Fruit fly (Drosophila melanogaster) whole organism, embryonic: ENCODE results near the gene Gk1.

Source experiments
- Abd-B ChIP-seq: fragments of 200-800 bp; sonication (Bioruptor generic); optimal IDR thresholded peaks from 2 replicates; lab custom pipeline; 2018; ENCODE audit warnings: missing biosample characterization, mild to moderate bottlenecking, missing genetic modification characterization, moderate library complexity
- CG10267 ChIP-seq: fragments of 200-800 bp; sonication (Bioruptor generic); optimal IDR thresholded peaks from 2 replicates; lab custom pipeline; 2018; ENCODE audit warnings: missing biosample characterization, mild to moderate bottlenecking, missing genetic modification characterization, moderate library complexity
- CG10431 ChIP-seq: fragments of 200-800 bp; sonication (Bioruptor generic); optimal IDR thresholded peaks from 3 replicates; lab custom pipeline; 2018; ENCODE audit warnings: missing biosample characterization, mild to moderate bottlenecking, missing genetic modification characterization
- CG11560 ChIP-seq: fragments of 200-800 bp; sonication (Bioruptor generic); IDR thresholded peaks from 3 replicates; pipeline ENCODE4 v1.3.6; 2022; ENCODE audit warnings: missing biosample characterization, missing genetic modification characterization
- CG13424 ChIP-seq: fragments of 200-800 bp; sonication (Bioruptor generic); optimal IDR thresholded peaks from 2 replicates; lab custom pipeline; 2019; ENCODE audit warnings: missing biosample characterization, mild to moderate bottlenecking, missing genetic modification characterization, moderate library complexity
- CG14441 ChIP-seq: fragments of 200-800 bp; sonication (Bioruptor generic); IDR thresholded peaks from 2 replicates; pipeline ENCODE4 v1.3.6; 2022; ENCODE audit warnings: missing biosample characterization, missing genetic modification characterization
- CG1603 ChIP-seq: fragments of 200-800 bp; sonication (Bioruptor generic); optimal IDR thresholded peaks from 2 replicates; lab custom pipeline; 2019; ENCODE audit warnings: missing biosample characterization, mild to moderate bottlenecking, missing genetic modification characterization, moderate library complexity
- CG16779 ChIP-seq: fragments of 200-800 bp; sonication (Bioruptor generic); IDR thresholded peaks from 2 replicates; pipeline ENCODE4 v1.3.6; 2022; ENCODE audit warnings: missing biosample characterization, missing genetic modification characterization
- CG18764 ChIP-seq: fragments of 200-800 bp; sonication (Bioruptor generic); optimal IDR thresholded peaks from 3 replicates; lab custom pipeline; 2016; ENCODE audit warnings: missing biosample characterization, missing genetic modification characterization
- CG31365 ChIP-seq: fragments of 200-800 bp; sonication (Bioruptor generic); optimal IDR thresholded peaks from 2 replicates; lab custom pipeline; 2018; ENCODE audit warnings: missing biosample characterization, mild to moderate bottlenecking, missing genetic modification characterization
- CG31441 ChIP-seq: fragments of 200-800 bp; sonication (Bioruptor generic); IDR thresholded peaks from 2 replicates; pipeline ENCODE4 v1.3.6; 2022; ENCODE audit warnings: missing biosample characterization, missing genetic modification characterization
- CG32767 ChIP-seq: fragments of 200-800 bp; sonication (Bioruptor generic); IDR thresholded peaks from 2 replicates; pipeline ENCODE4 v1.3.6; 2022; ENCODE audit warnings: missing biosample characterization, missing genetic modification characterization
- CG3407 ChIP-seq: fragments of 200-800 bp; sonication (Bioruptor generic); optimal IDR thresholded peaks from 2 replicates; lab custom pipeline; 2018; ENCODE audit warnings: missing biosample characterization, mild to moderate bottlenecking, missing genetic modification characterization
- CG6272 ChIP-seq: fragments of 200-800 bp; sonication (Bioruptor generic); IDR thresholded peaks from 2 replicates; pipeline ENCODE4 v1.3.6; 2022; ENCODE audit warnings: missing biosample characterization, missing genetic modification characterization
- CG7372 ChIP-seq: fragments of 200-800 bp; sonication (Bioruptor generic); IDR thresholded peaks from 2 replicates; pipeline ENCODE4 v1.3.6; 2022; ENCODE audit warnings: missing biosample characterization, missing genetic modification characterization
- CG7839 ChIP-seq: fragments of 200-800 bp; sonication (Bioruptor generic); optimal IDR thresholded peaks from 3 replicates; lab custom pipeline; 2018; ENCODE audit warnings: missing biosample characterization, mild to moderate bottlenecking, missing genetic modification characterization, moderate library complexity
- CG8478 ChIP-seq: fragments of >200 bp; optimal IDR thresholded peaks from 2 replicates; lab custom pipeline; 2018
- CG9437 ChIP-seq: fragments of 200-800 bp; sonication (Bioruptor generic); optimal IDR thresholded peaks from 2 replicates; lab custom pipeline; 2018; ENCODE audit warnings: missing biosample characterization, mild to moderate bottlenecking, missing genetic modification characterization
- CG9727 ChIP-seq: fragments of 200-800 bp; sonication (Bioruptor generic); optimal IDR thresholded peaks from 3 replicates; lab custom pipeline; 2017; ENCODE audit warnings: missing biosample characterization, mild to moderate bottlenecking, missing genetic modification characterization
- Deaf1 ChIP-seq: fragments of 200-800 bp; optimal IDR thresholded peaks from 3 replicates; lab custom pipeline; 2019; ENCODE audit warnings: missing biosample characterization, mild to moderate bottlenecking, missing genetic modification characterization, moderate library complexity
- Dek ChIP-seq: fragments of 200-800 bp; sonication (Bioruptor generic); optimal IDR thresholded peaks from 3 replicates; lab custom pipeline; 2019; ENCODE audit warnings: missing biosample characterization, mild to moderate bottlenecking, missing genetic modification characterization, moderate library complexity
- ERR ChIP-seq: fragments of 200-800 bp; sonication (Bioruptor generic); optimal IDR thresholded peaks from 2 replicates; lab custom pipeline; 2016; ENCODE audit warnings: missing biosample characterization, missing genetic modification characterization
- GATAe ChIP-seq: fragments of 200-800 bp; sonication (Bioruptor generic); conservative IDR thresholded peaks from 2 replicates; pipeline ENCODE4 v1.3.6; 2022; ENCODE audit warnings: missing biosample characterization, missing genetic modification characterization
- Gug ChIP-seq: fragments of 200-800 bp; sonication (Bioruptor generic); IDR thresholded peaks from 4 replicates; pipeline ENCODE4 v1.3.6; 2022; ENCODE audit warnings: missing biosample characterization, missing genetic modification characterization
- HHEX ChIP-seq: fragments of 200-800 bp; sonication (Bioruptor generic); optimal IDR thresholded peaks from 3 replicates; lab custom pipeline; 2017; ENCODE audit warnings: missing biosample characterization, mild to moderate bottlenecking, missing genetic modification characterization, missing genetic modification reagents
- Hmr ChIP-seq: fragments of 200-800 bp; sonication (Bioruptor generic); optimal IDR thresholded peaks from 3 replicates; lab custom pipeline; 2017; ENCODE audit warnings: mild to moderate bottlenecking, missing biosample characterization, missing genetic modification reagents, missing genetic modification characterization
- Nf-YC ChIP-seq: fragments of 200-800 bp; optimal IDR thresholded peaks from 3 replicates; lab custom pipeline; 2019; ENCODE audit warnings: missing biosample characterization, mild to moderate bottlenecking, missing genetic modification characterization, moderate library complexity
- Taf1 ChIP-seq: fragments of 200-800 bp; sonication (Bioruptor generic); IDR thresholded peaks from 2 replicates; pipeline ENCODE4 v1.3.6; 2022; ENCODE audit warnings: missing biosample characterization, missing genetic modification characterization
- Usf ChIP-seq: fragments of 200-800 bp; sonication (Bioruptor generic); optimal IDR thresholded peaks from 2 replicates; lab custom pipeline; 2017; ENCODE audit warnings: missing genotype, missing biosample characterization, missing genetic modification characterization
- Xrp1 ChIP-seq: fragments of 200-800 bp; sonication (Bioruptor generic); IDR thresholded peaks from 2 replicates; pipeline ENCODE4 v1.3.6; 2022; ENCODE audit warnings: missing biosample characterization, missing genetic modification characterization
- ato ChIP-seq: fragments of 200-800 bp; sonication (Bioruptor generic); IDR thresholded peaks from 2 replicates; pipeline ENCODE4 v1.3.6; 2022; ENCODE audit warnings: missing biosample characterization, missing genetic modification characterization; ENCODE audit not compliant: partially characterized antibody
- bab2 ChIP-seq: fragments of 200-800 bp; sonication (Bioruptor generic); optimal IDR thresholded peaks from 2 replicates; lab custom pipeline; 2016; ENCODE audit warnings: missing biosample characterization, missing genetic modification characterization
- chinmo ChIP-seq: fragments of 200-800 bp; sonication (Bioruptor generic); IDR thresholded peaks from 4 replicates; pipeline ENCODE4 v1.3.6; 2022; ENCODE audit warnings: missing biosample characterization, missing genetic modification characterization; ENCODE audit not compliant: partially characterized antibody
- chn ChIP-seq: fragments of 200-800 bp; sonication (Bioruptor generic); optimal IDR thresholded peaks from 2 replicates; lab custom pipeline; 2016; ENCODE audit warnings: missing biosample characterization, missing genetic modification characterization
- eyg ChIP-seq: fragments of 200-800 bp; sonication (Bioruptor generic); optimal IDR thresholded peaks from 3 replicates; lab custom pipeline; 2016; ENCODE audit warnings: missing biosample characterization, missing genetic modification characterization
- gt ChIP-seq: fragments of 200-800 bp; sonication (Bioruptor generic); IDR thresholded peaks from 2 replicates; pipeline ENCODE4 v1.3.6; 2022; ENCODE audit warnings: missing biosample characterization, missing genetic modification characterization
- ind ChIP-seq: fragments of 200-800 bp; sonication (Bioruptor generic); optimal IDR thresholded peaks from 3 replicates; lab custom pipeline; 2016; ENCODE audit warnings: missing biosample characterization, missing genetic modification characterization
- insv ChIP-seq, 2 experiments: fragments of 200-800 bp; sonication (Bioruptor generic); optimal IDR thresholded peaks; 3 replicates each; lab custom pipeline; 2016 to 2018; ENCODE audit warnings: missing biosample characterization in 2 of 2, missing genetic modification characterization in 2 of 2
- inv ChIP-seq: fragments of 200-800 bp; sonication (Bioruptor generic); IDR thresholded peaks from 2 replicates; pipeline ENCODE4 v1.3.6; 2022; ENCODE audit warnings: missing biosample characterization, missing genetic modification characterization; ENCODE audit not compliant: partially characterized antibody
- lmd ChIP-seq: fragments of 200-800 bp; sonication (Bioruptor generic); IDR thresholded peaks from 2 replicates; pipeline ENCODE4 v1.3.6; 2022; ENCODE audit warnings: missing biosample characterization, missing genetic modification characterization
- nmo ChIP-seq: fragments of 200-800 bp; sonication (Bioruptor generic); optimal IDR thresholded peaks from 2 replicates; lab custom pipeline; 2018; ENCODE audit warnings: missing biosample characterization, mild to moderate bottlenecking, missing genetic modification characterization, moderate library complexity
- phol ChIP-seq: fragments of 200-800 bp; sonication (Bioruptor generic); optimal IDR thresholded peaks from 3 replicates; lab custom pipeline; 2018; ENCODE audit warnings: missing biosample characterization, mild to moderate bottlenecking, missing genetic modification characterization, moderate library complexity
- repo ChIP-seq: fragments of 200-800 bp; sonication (Bioruptor generic); optimal IDR thresholded peaks from 2 replicates; lab custom pipeline; 2016; ENCODE audit warnings: missing biosample characterization, missing genetic modification characterization
- sima ChIP-seq: fragments of 200-800 bp; sonication (Bioruptor generic); optimal IDR thresholded peaks from 2 replicates; lab custom pipeline; 2016; ENCODE audit warnings: missing biosample characterization, missing genetic modification characterization
- sug ChIP-seq: fragments of 200-800 bp; optimal IDR thresholded peaks from 2 replicates; lab custom pipeline; 2019; ENCODE audit warnings: missing biosample characterization, mild to moderate bottlenecking, missing genetic modification characterization, moderate library complexity
- tap ChIP-seq: fragments of 200-800 bp; optimal IDR thresholded peaks from 3 replicates; lab custom pipeline; 2019; ENCODE audit warnings: missing biosample characterization, mild to moderate bottlenecking, missing genetic modification characterization, moderate library complexity
- tll ChIP-seq, 2 experiments: fragments of 200-800 bp in 1 of 2; fragments of >200 bp in 1 of 2; sonication (Bioruptor generic) in 1 of 2; optimal IDR thresholded peaks; 2 replicates each; lab custom pipeline; 2017 to 2019; ENCODE audit warnings: missing biosample characterization in 2 of 2, missing genetic modification characterization in 2 of 2, mild to moderate bottlenecking in 1 of 2, moderate library complexity in 1 of 2
- unc-4 ChIP-seq: fragments of 200-800 bp; sonication (Bioruptor generic); IDR thresholded peaks from 2 replicates; pipeline ENCODE4 v1.3.6; 2022; ENCODE audit warnings: missing biosample characterization, missing genetic modification characterization; ENCODE audit not compliant: partially characterized antibody
- wek ChIP-seq: fragments of 200-800 bp; sonication (Bioruptor generic); optimal IDR thresholded peaks from 3 replicates; lab custom pipeline; 2018; ENCODE audit warnings: missing biosample characterization, mild to moderate bottlenecking, missing genetic modification characterization, moderate library complexity

Gk1 gene

dm6 chr3L:199754-200596 is 5.7 kb downstream of the Gk1 start, which contains the start of the genes rno and mri (continued):
- TF ChIP-seq CG9727 (peak; percentile 83), bab2 (GFP tag; lab: Kevin White, UChicago) (peak; percentile 51), Dek (tag; lab: Kevin White, UChicago) (peak; percentile 67), eyg (no peak), wek (GFP tag; lab: Kevin White, UChicago) (no peak), ERR (GFP tag; lab: Kevin White, UChicago) (no peak), chn (GFP tag; lab: Kevin White, UChicago) (no peak), lmd (peak; percentile 62), Abd-B (GFP tag; lab: Kevin White, UChicago) (peak; percentile 65), insv (GFP tag; optimal IDR thresholded peaks at IDR 0.05; lab: Kevin White, UChicago) (no peak), CG3407 (no peak), CG18764 (peak; percentile 50), GATAe (GFP tag; lab: Robert Waterston, UW) (no peak), gt (GFP tag; lab: Robert Waterston, UW) (no peak), chinmo (GFP tag; lab: Robert Waterston, UW) (peak; percentile 85; the same call in 2 of the 4 replicates), nmo (GFP tag; lab: Kevin White, UChicago) (peak; percentile 86), CG8478 (lab: Kevin White, UChicago) (no peak), HHEX (GFP tag; lab: Kevin White, UChicago) (peak; percentile 58), Xrp1 (peak; percentile 72), CG13424 (tag; lab: Kevin White, UChicago) (peak; percentile 83), ind (GFP tag; lab: Kevin White, UChicago) (peak; percentile 74), CG7839 (peak; percentile 81), CG31441 (GFP tag; lab: Robert Waterston, UW) (peak; percentile 82), phol (tag; lab: Kevin White, UChicago) (peak; percentile 99), CG7372 (peak; percentile 43; the same call in 1 of the 2 replicates), unc-4 (GFP tag; lab: Robert Waterston, UW) (peak; percentile 87), Gug (GFP tag; lab: Robert Waterston, UW) (peak; percentile 58; the same call in 3 of the 4 replicates), Hmr (GFP tag; lab: Kevin White, UChicago) (peak; percentile 71), ato (GFP tag; lab: Robert Waterston, UW) (peak; percentile 72), Usf (peak; percentile 50), CG10267 (peak; percentile 76), CG14441 (GFP tag; lab: Robert Waterston, UW) (peak; percentile 78), Deaf1 (tag; lab: Kevin White, UChicago) (no peak), CG11560 (peak; percentile 97), Taf1 (GFP tag; lab: Robert Waterston, UW) (peak; percentile 51), repo (GFP tag; lab: Kevin White, UChicago) (no peak), inv (GFP tag; lab: Robert Waterston, UW) (peak; percentile 90), CG32767 (GFP tag; lab: Robert Waterston, UW) (peak; percentile 82), tap (tag; lab: Kevin White, UChicago) (no peak), CG9437 (GFP tag; lab: Kevin White, UChicago) (peak; percentile 48), CG31365 (tag; lab: Kevin White, UChicago) (no peak), Nf-YC (peak; percentile 70), tll (GFP tag; optimal IDR thresholded peaks at IDR 0.05; lab: Kevin White, UChicago) (no peak), CG1603 (tag; lab: Kevin White, UChicago) (peak; percentile 57), CG16779 (GFP tag; lab: Robert Waterston, UW) (0 out of 2 replicates have a peak, but pooled peaks have one; percentile 21), sima (GFP tag; lab: Kevin White, UChicago) (no peak), sug (tag; lab: Kevin White, UChicago) (peak; percentile 73), CG10431 (GFP tag; lab: Kevin White, UChicago) (no peak), CG6272 (peak; percentile 67)
